Fruit fly (Drosophila melanogaster): ENCODE measurements around the gene CG1368.

DNA sequence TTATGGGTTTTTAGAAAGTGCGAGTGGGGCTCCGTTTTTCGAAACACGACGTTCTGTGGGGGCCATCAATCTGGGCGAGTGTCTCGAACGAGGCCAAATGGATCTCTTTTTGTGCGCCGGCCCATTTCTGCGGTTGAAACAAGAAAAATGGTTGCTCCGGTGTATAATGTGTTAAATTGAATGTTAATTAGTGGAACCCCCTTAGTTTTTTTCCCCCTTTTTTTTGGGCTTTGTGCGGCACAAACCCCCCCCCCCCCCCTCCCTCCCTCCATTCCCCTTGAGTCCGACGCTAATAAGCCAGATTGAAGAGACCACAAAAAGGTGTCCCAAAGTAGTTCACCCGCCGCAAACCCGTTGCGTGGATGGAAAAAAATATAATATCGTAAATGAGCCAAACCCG, 902 bp upstream of the CG1368 start:
- TF ChIP-seq tll (GFP tag; optimal IDR thresholded peaks at IDR 0.05): no peak
- no peak for TF ChIP-seq eve (GFP tag; optimal IDR thresholded peaks at IDR 0.05)
- TF ChIP-seq gcm (GFP tag; optimal IDR thresholded peaks at IDR 0.05): no peak
- no peak for TF ChIP-seq MESR4 (GFP tag; optimal IDR thresholded peaks at IDR 0.05)
- no peak for TF ChIP-seq schlank (tag; optimal IDR thresholded peaks at IDR 0.05)
- no peak for TF ChIP-seq pan (optimal IDR thresholded peaks at IDR 0.05)
- no peak for TF ChIP-seq pan (GFP tag; optimal IDR thresholded peaks at IDR 0.05 in 1 of 2, IDR thresholded peaks at IDR 0.05 in 1 of 2)
- TF ChIP-seq NfI (GFP tag; optimal IDR thresholded peaks at IDR 0.05): no peak
- TF ChIP-seq sob (GFP tag; IDR thresholded peaks at IDR 0.05): no peak
- TF ChIP-seq nmo (GFP tag; optimal IDR thresholded peaks at IDR 0.05): no peak

Measured in whole organism, embryonic.